Worm (Caenorhabditis elegans): Measurements from ENCODE around the gene ugt-11.

Gene ugt-11

ce11 chrV:4894971-4895370 is at the start of gene ugt-11:
ugt-11 (minus strand) TSS chrV:4895071.
- no peak for TF ChIP-seq unc-62 (GFP tag; optimal IDR thresholded peaks at IDR 0.05)

- no peak for TF ChIP-seq unc-62 (GFP tag; optimal IDR thresholded peaks at IDR 0.05)
Observed at ce11 chrV:4944219-4944618, 49.3 kb upstream of the ugt-11 start, which contains the start of gene str-211. str-211 (minus strand) TSS chrV:4944319.

- no peak for TF ChIP-seq unc-62 (GFP tag; optimal IDR thresholded peaks at IDR 0.05)
Observed at ce11 chrV:4937337-4937736, 42.5 kb upstream of the ugt-11 start.

- no peak for TF ChIP-seq unc-62 (GFP tag; optimal IDR thresholded peaks at IDR 0.05)
Observed at ce11 chrV:4935096-4935495, 40.2 kb upstream of the ugt-11 start.

ce11 chrV:4934406-4934805 is 39.5 kb upstream of the ugt-11 start, which contains the start of gene catp-2:
catp-2 (plus strand) TSS chrV:4934706.
- TF ChIP-seq unc-62 (GFP tag; optimal IDR thresholded peaks at IDR 0.05): no peak

- TF ChIP-seq unc-62 (GFP tag; optimal IDR thresholded peaks at IDR 0.05): no peak
Observed at ce11 chrV:4933268-4933667, 38.4 kb upstream of the ugt-11 start.

ce11 chrV:4932814-4933213 is 37.9 kb upstream of the ugt-11 start, which contains the start of gene C02E7.10:
C02E7.10 (minus strand) TSS chrV:4933045.
- no peak for TF ChIP-seq unc-62 (GFP tag; optimal IDR thresholded peaks at IDR 0.05)

ce11 chrV:4929842-4930241 is 35.0 kb upstream of the ugt-11 start, which contains the start of gene str-205:
str-205 (minus strand) TSS chrV:4929942.
- no peak for TF ChIP-seq unc-62 (GFP tag; optimal IDR thresholded peaks at IDR 0.05)

- TF ChIP-seq unc-62 (GFP tag; optimal IDR thresholded peaks at IDR 0.05): no peak
Observed at ce11 chrV:4926371-4926770, 31.5 kb upstream of the ugt-11 start, which contains the start of gene srh-21. srh-21 (plus strand) TSS chrV:4926671.

- TF ChIP-seq unc-62 (GFP tag; optimal IDR thresholded peaks at IDR 0.05): no peak
Observed at ce11 chrV:4924618-4925017, 29.7 kb upstream of the ugt-11 start, which contains the start of gene srh-20. srh-20 (plus strand) TSS chrV:4924918.

ce11 chrV:4922024-4922423 is 27.2 kb upstream of the ugt-11 start, which contains the start of gene srh-22:
srh-22 (plus strand) TSS chrV:4922324.
- TF ChIP-seq unc-62 (GFP tag; optimal IDR thresholded peaks at IDR 0.05): no peak

- TF ChIP-seq unc-62 (GFP tag; optimal IDR thresholded peaks at IDR 0.05): no peak
Observed at ce11 chrV:4920690-4921152, 25.9 kb upstream of the ugt-11 start, which contains the start of the genes C02E7.8 and srh-23. C02E7.8 (minus strand) TSS chrV:4920790. srh-23 (plus strand) TSS chrV:4921102.

ce11 chrV:4918664-4919257 is 23.9 kb upstream of the ugt-11 start, which contains the start of gene C02E7.6:
C02E7.6 (plus strand) TSS chrV:4919207.
- no peak for TF ChIP-seq unc-62 (GFP tag; optimal IDR thresholded peaks at IDR 0.05)

- TF ChIP-seq unc-62 (GFP tag; optimal IDR thresholded peaks at IDR 0.05): no peak
Observed at ce11 chrV:4918091-4918624, 23.3 kb upstream of the ugt-11 start, which contains the start of gene C02E7.7. C02E7.7 (minus strand) TSS chrV:4918574.

- no peak for TF ChIP-seq unc-62 (GFP tag; optimal IDR thresholded peaks at IDR 0.05)
Observed at ce11 chrV:4914879-4915278, 20.0 kb upstream of the ugt-11 start, which contains the start of gene H23N18.6. H23N18.6 (minus strand) TSS chrV:4915079.

- no peak for TF ChIP-seq unc-62 (GFP tag; optimal IDR thresholded peaks at IDR 0.05)
Observed at ce11 chrV:4913853-4914252, 19.0 kb upstream of the ugt-11 start.

- no peak for TF ChIP-seq unc-62 (GFP tag; optimal IDR thresholded peaks at IDR 0.05)
Observed at ce11 chrV:4912313-4912712, 17.4 kb upstream of the ugt-11 start, which contains the start of gene H23N18.5. H23N18.5 (minus strand) TSS chrV:4912381.
